Worm (Caenorhabditis elegans) whole organism, L3 larva: ENCODE measurements around the gene pfd-2.

Source experiments
- R02D3.7 ChIP-seq: fragments of 150-350 bp; optimal IDR thresholded peaks from 2 replicates; lab custom pipeline; 2014; ENCODE audit warnings: missing biosample characterization, missing genetic modification characterization
- aly-2 ChIP-seq: fragments of 150-350 bp; optimal IDR thresholded peaks from 2 replicates; lab custom pipeline; 2014; ENCODE audit warnings: missing biosample characterization, missing genetic modification characterization
- ama-1 ChIP-seq: fragments of 150-350 bp; optimal IDR thresholded peaks from 2 replicates; lab custom pipeline; 2018
- ceh-16 ChIP-seq: sonication (generic microtip); optimal IDR thresholded peaks from 2 replicates; lab custom pipeline; 2017; ENCODE audit warnings: missing biosample characterization, missing genetic modification characterization
- ceh-28 ChIP-seq: fragments of 150-350 bp; optimal IDR thresholded peaks from 2 replicates; lab custom pipeline; 2014; ENCODE audit warnings: missing biosample characterization, missing genetic modification reagents, missing genetic modification characterization
- ceh-9 ChIP-seq: sonication (generic microtip); optimal IDR thresholded peaks from 2 replicates; lab custom pipeline; 2018; ENCODE audit warnings: missing biosample characterization, missing genetic modification characterization
- daf-12 ChIP-seq: fragments of 150-350 bp; optimal IDR thresholded peaks from 2 replicates; lab custom pipeline; 2014; ENCODE audit warnings: missing biosample characterization, missing genetic modification reagents, missing genetic modification characterization
- egl-5 ChIP-seq: fragments of 150-350 bp; optimal IDR thresholded peaks from 2 replicates; lab custom pipeline; 2017; ENCODE audit warnings: missing biosample characterization, missing genetic modification reagents, missing genetic modification characterization, inconsistent platforms
- elt-2 ChIP-seq: sonication (generic microtip); optimal IDR thresholded peaks from 2 replicates; lab custom pipeline; 2016; ENCODE audit warnings: missing genetic modification reagents, mild to moderate bottlenecking, missing genetic modification characterization, missing compliant biosample characterization
- elt-3 ChIP-seq, 3 experiments: fragments of 150-350 bp in 1 of 3; sonication (generic microtip) in 2 of 3; optimal IDR thresholded peaks; 2 replicates in 2 of 3; 4 replicates in 1 of 3; lab custom pipeline; 2014 to 2017; ENCODE audit warnings: missing biosample characterization in 3 of 3, missing genetic modification characterization in 3 of 3
- eor-1 ChIP-seq, 2 experiments: fragments of 150-350 bp; optimal IDR thresholded peaks; 2 replicates each; lab custom pipeline; 2014 to 2018; ENCODE audit warnings: missing biosample characterization in 2 of 2, missing genetic modification characterization in 2 of 2
- fkh-10 ChIP-seq: sonication (generic microtip); optimal IDR thresholded peaks from 2 replicates; lab custom pipeline; 2017; ENCODE audit warnings: missing biosample characterization, missing genetic modification reagents, missing genetic modification characterization
- fkh-2 ChIP-seq: fragments of 150-350 bp; optimal IDR thresholded peaks from 2 replicates; lab custom pipeline; 2014; ENCODE audit warnings: missing biosample characterization, missing genetic modification reagents, missing genetic modification characterization
- jun-1 ChIP-seq: fragments of 150-350 bp; optimal IDR thresholded peaks from 2 replicates; lab custom pipeline; 2014; ENCODE audit warnings: missing biosample characterization, missing genetic modification reagents, missing genetic modification characterization
- lin-15B ChIP-seq: fragments of 150-350 bp; optimal IDR thresholded peaks from 2 replicates; lab custom pipeline; 2014; ENCODE audit warnings: missing biosample characterization, missing genetic modification characterization
- lin-39 ChIP-seq: fragments of 150-350 bp; optimal IDR thresholded peaks from 2 replicates; lab custom pipeline; 2018; ENCODE audit warnings: missing biosample characterization, missing genetic modification reagents, missing genetic modification characterization
- mml-1 ChIP-seq: fragments of 150-350 bp; sonication (generic microtip); optimal IDR thresholded peaks from 3 replicates; lab custom pipeline; 2014; ENCODE audit warnings: missing biosample characterization, missing genetic modification characterization
- nfya-1 ChIP-seq: sonication (generic microtip); optimal IDR thresholded peaks from 2 replicates; lab custom pipeline; 2017; ENCODE audit warnings: missing genetic modification characterization, mild to moderate bottlenecking, missing compliant biosample characterization, antibody characterized with exemption, moderate library complexity; ENCODE audit not compliant: insufficient read depth
- nhr-11 ChIP-seq: fragments of 150-350 bp; optimal IDR thresholded peaks from 2 replicates; lab custom pipeline; 2014; ENCODE audit warnings: missing biosample characterization, missing genetic modification characterization
- nhr-23 ChIP-seq: fragments of 150-350 bp; optimal IDR thresholded peaks from 2 replicates; lab custom pipeline; 2014; ENCODE audit warnings: missing biosample characterization, missing genetic modification reagents, missing genetic modification characterization
- nhr-237 ChIP-seq: fragments of 150-350 bp; optimal IDR thresholded peaks from 2 replicates; lab custom pipeline; 2014; ENCODE audit warnings: missing biosample characterization, missing genetic modification characterization
- nhr-67 ChIP-seq: fragments of 150-350 bp; optimal IDR thresholded peaks from 2 replicates; lab custom pipeline; 2014; ENCODE audit warnings: missing biosample characterization, missing genetic modification characterization
- nhr-76 ChIP-seq: fragments of 150-350 bp; sonication (generic microtip); optimal IDR thresholded peaks from 5 replicates; lab custom pipeline; 2014; ENCODE audit warnings: missing biosample characterization, missing genetic modification characterization
- nhr-77 ChIP-seq: fragments of 150-350 bp; optimal IDR thresholded peaks from 2 replicates; lab custom pipeline; 2014; ENCODE audit warnings: missing biosample characterization, missing genetic modification characterization
- pha-4 ChIP-seq: fragments of 150-350 bp; optimal IDR thresholded peaks from 2 replicates; lab custom pipeline; 2014; ENCODE audit warnings: missing biosample characterization, missing genetic modification reagents, missing genetic modification characterization
- pqm-1 ChIP-seq: fragments of 150-350 bp; optimal IDR thresholded peaks from 2 replicates; lab custom pipeline; 2017; ENCODE audit warnings: missing biosample characterization, missing genetic modification characterization, inconsistent platforms
- sea-2 ChIP-seq: fragments of 150-350 bp; sonication (generic microtip); optimal IDR thresholded peaks from 4 replicates; lab custom pipeline; 2014; ENCODE audit warnings: missing biosample characterization, missing genetic modification reagents, missing genetic modification characterization
- skn-1 ChIP-seq: fragments of 150-350 bp; optimal IDR thresholded peaks from 2 replicates; lab custom pipeline; 2014; ENCODE audit warnings: missing biosample characterization, missing genetic modification characterization
- unc-39 ChIP-seq: sonication (generic microtip); optimal IDR thresholded peaks from 4 replicates; lab custom pipeline; 2017; ENCODE audit warnings: missing biosample characterization, missing genetic modification characterization
- unc-62 ChIP-seq: fragments of 150-350 bp; sonication (generic microtip); optimal IDR thresholded peaks from 4 replicates; lab custom pipeline; 2014; ENCODE audit warnings: missing biosample characterization, missing genetic modification reagents, missing genetic modification characterization
- zag-1 ChIP-seq: fragments of 150-350 bp; optimal IDR thresholded peaks from 2 replicates; lab custom pipeline; 2014; ENCODE audit warnings: missing biosample characterization, missing genetic modification characterization
- ztf-11 ChIP-seq: fragments of 150-350 bp; optimal IDR thresholded peaks from 2 replicates; lab custom pipeline; 2014; ENCODE audit warnings: missing biosample characterization, missing genetic modification characterization

The pfd-2 gene

ce11 chrII:4326420-4326819 is at the start of gene pfd-2:
Gene pfd-2, plus strand, starts transcription at chrII:4326720.
- TF ChIP-seq egl-5 (no peak), aly-2 (no peak), skn-1 (tag; lab: Kevin White, UChicago) (no peak), nhr-77 (tag; lab: Kevin White, UChicago) (no peak), nhr-23 (tag; lab: Kevin White, UChicago) (no peak), nhr-67 (no peak), fkh-10 (GFP tag; lab: Kevin White, UChicago) (no peak), mml-1 (no peak), nhr-237 (tag; lab: Kevin White, UChicago) (no peak), pqm-1 (tag; lab: Kevin White, UChicago) (no peak), unc-39 (no peak), elt-2 (no peak), ama-1 (lab: Kevin White, UChicago) (no peak), daf-12 (tag; lab: Kevin White, UChicago) (no peak), unc-62 (GFP tag; lab: Kevin White, UChicago) (no peak), ceh-28 (no peak)

- no peak for TF ChIP-seq fkh-2 (tag; lab: Kevin White, UChicago)
- TF ChIP-seq fkh-10 (GFP tag; lab: Kevin White, UChicago), result peak; percentile 9
- TF ChIP-seq, all 47 proteins: peak for 1
These were observed 49.6 kb upstream of the pfd-2 start for ce11 chrII:4276924-4277323.

ce11 chrII:4277639-4278038 is 48.9 kb upstream of the pfd-2 start:
- TF ChIP-seq aly-2 (no peak), zag-1 (tag; lab: Kevin White, UChicago) (no peak), ceh-9 (tag; lab: Kevin White, UChicago) (no peak), eor-1 (tag; optimal IDR thresholded peaks at IDR 0.05; lab: Kevin White, UChicago) (no peak), nfya-1 (tag; lab: Kevin White, UChicago) (no peak), nhr-11 (no peak), elt-3 (tag; optimal IDR thresholded peaks at IDR 0.05; lab: Kevin White, UChicago) (no peak), pqm-1 (tag; lab: Kevin White, UChicago) (no peak), elt-2 (no peak), ama-1 (lab: Kevin White, UChicago) (no peak), nhr-67 (no peak), lin-15B (tag; lab: Kevin White, UChicago) (no peak), lin-39 (tag; lab: Kevin White, UChicago) (no peak), skn-1 (tag; lab: Kevin White, UChicago) (no peak), unc-39 (no peak)
- TF ChIP-seq, all 47 proteins: peak for 0

DNA sequence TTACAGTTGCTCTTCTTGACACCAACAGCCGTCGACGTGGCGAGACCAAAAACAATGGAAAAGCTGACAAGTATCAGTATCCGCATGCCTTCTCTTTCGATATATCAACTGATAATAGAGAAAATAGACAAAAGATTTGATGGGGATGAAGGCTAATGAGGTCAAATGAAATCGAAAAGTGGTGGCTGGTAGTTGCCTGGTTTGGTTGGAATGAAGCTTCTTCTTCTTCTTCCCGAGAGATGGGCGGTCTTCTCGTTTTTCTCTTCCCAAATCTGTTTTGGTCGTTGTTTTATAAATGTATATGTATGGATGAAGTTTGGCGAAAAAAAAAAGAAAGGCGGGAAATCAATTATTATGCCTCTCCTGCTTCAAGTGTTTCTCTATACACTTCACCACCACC is 44.8 kb upstream of the pfd-2 start, which contains the start of gene C01F1.5:
C01F1.5 (minus strand) TSS at position 103 of the 400 bp plus-strand sequence.
- no peak for TF ChIP-seq jun-1 (tag; lab: Kevin White, UChicago)
- no peak for TF ChIP-seq pha-4
- TF ChIP-seq lin-15B (tag; lab: Kevin White, UChicago), result no peak
- TF ChIP-seq ztf-11, result no peak
- no peak for TF ChIP-seq unc-62 (GFP tag; lab: Kevin White, UChicago)
- no peak for TF ChIP-seq nhr-76 (tag; lab: Kevin White, UChicago)
- TF ChIP-seq elt-3 (tag; optimal IDR thresholded peaks at IDR 0.05; lab: Kevin White, UChicago), result no peak
- no peak for TF ChIP-seq nhr-67
- TF ChIP-seq nhr-77 (tag; lab: Kevin White, UChicago), result no peak
- no peak for TF ChIP-seq skn-1 (tag; lab: Kevin White, UChicago)
- TF ChIP-seq R02D3.7 (tag; lab: Kevin White, UChicago), result no peak
- TF ChIP-seq ceh-16 (tag; lab: Kevin White, UChicago), result no peak
- no peak for TF ChIP-seq sea-2
- no peak for TF ChIP-seq aly-2

DNA sequence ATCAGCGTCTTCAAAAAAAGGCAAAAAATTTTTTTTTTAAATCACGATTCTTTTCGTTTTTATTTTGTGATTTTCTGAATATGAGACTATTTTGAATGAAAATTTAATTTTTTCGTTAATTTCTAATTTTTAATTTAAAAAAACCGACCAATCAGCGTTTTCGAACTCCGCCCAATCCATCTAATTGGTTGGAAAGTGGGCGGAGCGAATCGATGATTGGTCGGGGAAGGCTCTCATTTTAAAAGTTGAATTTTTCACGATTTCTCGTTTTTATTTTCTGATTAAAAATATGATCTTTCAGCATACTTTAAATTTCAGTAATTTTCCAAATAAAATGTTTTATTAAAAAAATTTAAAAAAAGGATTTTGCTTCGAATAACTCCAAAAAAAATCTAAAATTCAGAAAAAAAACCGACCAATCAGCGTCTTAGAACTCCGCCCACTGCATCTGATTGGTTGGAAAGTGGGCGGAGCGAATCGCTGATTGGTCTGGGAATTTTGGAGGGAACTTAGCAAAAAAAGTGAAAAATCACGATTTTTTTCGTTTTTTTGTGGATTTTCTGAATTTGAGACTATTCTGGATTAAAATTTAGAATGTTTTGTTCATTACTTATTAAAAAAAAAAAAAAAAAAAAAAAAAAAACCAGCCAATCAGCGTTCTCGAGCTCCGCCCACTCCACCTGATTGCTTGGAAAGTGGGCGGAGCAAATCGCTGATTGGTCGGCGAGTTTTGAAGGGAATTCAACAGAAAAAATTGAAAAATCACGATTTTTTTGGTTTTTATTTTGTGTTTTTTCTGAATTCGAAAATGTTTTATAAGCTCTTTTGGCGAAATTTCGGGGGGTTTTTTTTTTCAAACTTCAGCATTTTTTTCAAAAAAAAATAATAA is 42.0 kb upstream of the pfd-2 start:
- no peak for TF ChIP-seq ceh-16 (tag; lab: Kevin White, UChicago)
- TF ChIP-seq nfya-1 (tag; lab: Kevin White, UChicago), result peak; percentile 88
